Worm (Caenorhabditis elegans): Measurements from ENCODE around the gene F22E5.9.

DNA sequence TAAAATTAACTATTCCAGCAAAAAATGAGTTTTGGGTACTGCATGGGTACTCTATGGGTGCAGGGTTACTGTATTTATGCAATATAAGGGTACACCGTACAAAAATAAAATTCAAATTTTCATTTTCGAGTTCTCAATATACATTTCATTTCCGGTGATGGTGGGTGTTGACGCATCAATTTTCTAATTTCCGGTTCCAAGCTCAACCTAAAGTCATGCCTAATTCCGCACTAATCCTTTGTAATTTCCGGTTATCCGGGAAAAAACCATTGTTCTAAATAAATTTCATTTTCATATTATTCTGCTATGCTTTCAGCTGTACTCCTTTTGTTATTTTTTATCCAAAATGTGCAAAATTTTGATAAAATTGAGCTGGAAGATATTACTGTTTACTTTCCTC is 21.2 kb downstream of the F22E5.9 start, which contains the start of gene gcy-21:
- no peak for TF ChIP-seq ztf-11 (tag; optimal IDR thresholded peaks at IDR 0.05)
- TF ChIP-seq pag-3 (tag; optimal IDR thresholded peaks at IDR 0.05; ENCODE audit: borderline replicate concordance, insufficient read depth) = no peak
- no peak for TF ChIP-seq ets-5 (GFP tag; IDR thresholded peaks at IDR 0.05)
- TF ChIP-seq lin-15B (tag; optimal IDR thresholded peaks at IDR 0.05) = no peak
- no peak for TF ChIP-seq lsy-2 (tag; optimal IDR thresholded peaks at IDR 0.05)
- no peak for TF ChIP-seq hlh-17 (GFP tag; optimal IDR thresholded peaks at IDR 0.05; ENCODE audit: borderline replicate concordance)
- TF ChIP-seq mep-1 (tag; optimal IDR thresholded peaks at IDR 0.05) = no peak
- no peak for TF ChIP-seq elt-2 (tag; optimal IDR thresholded peaks at IDR 0.05)
- TF ChIP-seq nhr-71 (tag; optimal IDR thresholded peaks at IDR 0.05) = no peak
- TF ChIP-seq snpc-4 (tag; optimal IDR thresholded peaks at IDR 0.05) = no peak
- TF ChIP-seq pqm-1 (tag; optimal IDR thresholded peaks at IDR 0.05) = no peak
- no peak for TF ChIP-seq ama-1 (optimal IDR thresholded peaks at IDR 0.05)
- TF ChIP-seq nhr-11 (tag; optimal IDR thresholded peaks at IDR 0.05) = no peak
- no peak for TF ChIP-seq unc-130 (tag; optimal IDR thresholded peaks at IDR 0.05)

Data from whole organism, L1 larva.